Worm (Caenorhabditis elegans) whole organism, L4 larva: ENCODE data around the gene paml-1.

Experiments
- D1046.2 ChIP-seq: fragments of 200-800 bp; sonication (Bioruptor generic); IDR thresholded peaks from 2 replicates; pipeline ENCODE4 v1.3.6; 2022; ENCODE audit warnings: missing genetic modification characterization, missing compliant biosample characterization
- F49E8.2 ChIP-seq: sonication (generic microtip); optimal IDR thresholded peaks from 2 replicates; lab custom pipeline; 2016; ENCODE audit warnings: missing compliant biosample characterization, mild to moderate bottlenecking, missing genetic modification characterization, borderline replicate concordance
- T26A8.4 ChIP-seq: fragments of 200-800 bp; sonication (Bioruptor generic); IDR thresholded peaks from 2 replicates; pipeline ENCODE4 v1.3.6; 2022; ENCODE audit warnings: missing genetic modification characterization, missing compliant biosample characterization
- Y5F2A.4 ChIP-seq: fragments of 200-800 bp; sonication (Bioruptor generic); optimal IDR thresholded peaks from 2 replicates; lab custom pipeline; 2018; ENCODE audit warnings: mild to moderate bottlenecking, missing genetic modification characterization, missing compliant biosample characterization
- Y75B8A.6 ChIP-seq: fragments of 200-800 bp; sonication (Bioruptor generic); IDR thresholded peaks from 2 replicates; pipeline ENCODE4 v1.3.6; 2022; ENCODE audit warnings: missing genetic modification reagents, missing genetic modification characterization, missing compliant biosample characterization
- aly-2 ChIP-seq: sonication (generic microtip); optimal IDR thresholded peaks from 2 replicates; lab custom pipeline; 2018; ENCODE audit warnings: missing biosample characterization, missing genetic modification characterization
- ama-1 ChIP-seq: fragments of 150-350 bp; optimal IDR thresholded peaks from 2 replicates; lab custom pipeline; 2014; ENCODE audit warnings: inconsistent platforms, mixed read lengths
- attf-4 ChIP-seq: sonication (generic microtip); optimal IDR thresholded peaks from 3 replicates; lab custom pipeline; 2017; ENCODE audit warnings: missing biosample characterization, missing genetic modification characterization
- ceh-28 ChIP-seq: fragments of 150-350 bp; optimal IDR thresholded peaks from 2 replicates; lab custom pipeline; 2014; ENCODE audit warnings: missing biosample characterization, missing genetic modification reagents, missing genetic modification characterization
- ceh-62 ChIP-seq: sonication (generic microtip); optimal IDR thresholded peaks from 2 replicates; lab custom pipeline; 2017; ENCODE audit warnings: missing biosample characterization, missing genetic modification characterization
- ces-1 ChIP-seq: fragments of 150-350 bp; sonication (generic microtip); optimal IDR thresholded peaks from 4 replicates; lab custom pipeline; 2014; ENCODE audit warnings: missing biosample characterization, missing genetic modification reagents, missing genetic modification characterization
- daf-12 ChIP-seq: fragments of 150-350 bp; optimal IDR thresholded peaks from 2 replicates; lab custom pipeline; 2014; ENCODE audit warnings: missing biosample characterization, missing genetic modification reagents, missing genetic modification characterization
- daf-19 ChIP-seq: fragments of 200-800 bp; sonication (Bioruptor generic); conservative IDR thresholded peaks from 2 replicates; pipeline ENCODE4 v1.3.6; 2022; ENCODE audit warnings: missing genetic modification characterization, missing compliant biosample characterization
- dmd-6 ChIP-seq: fragments of 200-800 bp; sonication (Bioruptor generic); IDR thresholded peaks from 2 replicates; pipeline ENCODE4 v1.3.6; 2022; ENCODE audit warnings: missing genetic modification reagents, missing genetic modification characterization, missing compliant biosample characterization
- dmd-9 ChIP-seq: fragments of 200-800 bp; sonication (Bioruptor generic); IDR thresholded peaks from 2 replicates; pipeline ENCODE4 v1.3.6; 2022; ENCODE audit warnings: missing genetic modification reagents, missing genetic modification characterization, missing compliant biosample characterization
- dpl-1 ChIP-seq: fragments of 150-350 bp; optimal IDR thresholded peaks from 2 replicates; lab custom pipeline; 2014; ENCODE audit warnings: missing biosample characterization, missing genetic modification reagents, missing genetic modification characterization
- dve-1 ChIP-seq: sonication (generic microtip); optimal IDR thresholded peaks from 2 replicates; lab custom pipeline; 2017; ENCODE audit warnings: antibody characterized with exemption, mild to moderate bottlenecking, missing genetic modification characterization, missing compliant biosample characterization; ENCODE audit not compliant: insufficient read depth
- egl-27 ChIP-seq: sonication (generic microtip); optimal IDR thresholded peaks from 3 replicates; lab custom pipeline; 2017; ENCODE audit warnings: missing biosample characterization, missing genetic modification reagents, missing genetic modification characterization
- fos-1 ChIP-seq: fragments of 150-350 bp; optimal IDR thresholded peaks from 2 replicates; lab custom pipeline; 2014; ENCODE audit warnings: missing biosample characterization, missing genetic modification characterization
- gei-8 ChIP-seq: fragments of 200-800 bp; sonication (Bioruptor generic); optimal IDR thresholded peaks from 2 replicates; lab custom pipeline; 2018; ENCODE audit warnings: mild to moderate bottlenecking, missing genetic modification characterization, missing compliant biosample characterization
- hlh-11 ChIP-seq: fragments of 200-800 bp; sonication (Bioruptor generic); optimal IDR thresholded peaks from 2 replicates; lab custom pipeline; 2018; ENCODE audit warnings: mild to moderate bottlenecking, missing genetic modification characterization, missing compliant biosample characterization
- hlh-30 ChIP-seq: sonication (generic microtip); optimal IDR thresholded peaks from 2 replicates; lab custom pipeline; 2017; ENCODE audit warnings: antibody characterized with exemption, mild to moderate bottlenecking, missing genetic modification characterization, missing compliant biosample characterization; ENCODE audit not compliant: insufficient read depth
- jun-1 ChIP-seq: fragments of 150-350 bp; optimal IDR thresholded peaks from 2 replicates; lab custom pipeline; 2014; ENCODE audit warnings: missing biosample characterization, missing genetic modification reagents, missing genetic modification characterization
- lim-7 ChIP-seq: fragments of 200-800 bp; sonication (Bioruptor generic); IDR thresholded peaks from 2 replicates; pipeline ENCODE4 v1.3.6; 2022; ENCODE audit warnings: missing genetic modification characterization, missing compliant biosample characterization
- lin-1 ChIP-seq: fragments of 200-800 bp; sonication (Bioruptor generic); IDR thresholded peaks from 2 replicates; pipeline ENCODE4 v1.3.6; 2022; ENCODE audit warnings: missing genetic modification reagents, missing genetic modification characterization, missing compliant biosample characterization
- lin-13 ChIP-seq: fragments of 150-350 bp; optimal IDR thresholded peaks from 2 replicates; lab custom pipeline; 2014; ENCODE audit warnings: missing biosample characterization, missing genetic modification reagents, missing genetic modification characterization
- lir-3 ChIP-seq: sonication (generic microtip); optimal IDR thresholded peaks from 2 replicates; lab custom pipeline; 2016; ENCODE audit warnings: mild to moderate bottlenecking, missing genetic modification characterization, missing compliant biosample characterization
- lsy-2 ChIP-seq, 2 experiments: fragments of 150-350 bp in 1 of 2; sonication (generic microtip) in 1 of 2; optimal IDR thresholded peaks; 2 replicates each; lab custom pipeline; 2014 to 2017; ENCODE audit warnings: missing biosample characterization in 2 of 2, missing genetic modification characterization in 2 of 2
- madf-9 ChIP-seq: fragments of 200-800 bp; sonication (Bioruptor generic); conservative IDR thresholded peaks from 2 replicates; pipeline ENCODE4 v1.3.6; 2022; ENCODE audit warnings: missing genetic modification reagents, missing genetic modification characterization, missing compliant biosample characterization
- mdl-1 ChIP-seq, 2 experiments: fragments of 150-350 bp in 1 of 2; sonication (generic microtip) in 1 of 2; optimal IDR thresholded peaks; 2 replicates each; lab custom pipeline; 2014 to 2017; ENCODE audit warnings: missing biosample characterization in 2 of 2, missing genetic modification characterization in 2 of 2
- mdt-29 ChIP-seq: fragments of 200-800 bp; sonication (Bioruptor generic); IDR thresholded peaks from 2 replicates; pipeline ENCODE4 v1.3.6; 2022; ENCODE audit warnings: missing genetic modification reagents, missing genetic modification characterization, missing compliant biosample characterization
- mep-1 ChIP-seq: fragments of 150-350 bp; sonication (generic microtip); optimal IDR thresholded peaks from 3 replicates; lab custom pipeline; 2014; ENCODE audit warnings: missing biosample characterization, missing genetic modification characterization
- nhr-237 ChIP-seq: sonication (generic microtip); optimal IDR thresholded peaks from 2 replicates; lab custom pipeline; 2017; ENCODE audit warnings: missing biosample characterization, missing genetic modification characterization
- nhr-41 ChIP-seq: fragments of 200-800 bp; sonication (Bioruptor generic); IDR thresholded peaks from 2 replicates; pipeline ENCODE4 v1.3.6; 2022; ENCODE audit warnings: missing genetic modification reagents, missing genetic modification characterization, missing compliant biosample characterization
- nhr-42 ChIP-seq: fragments of 200-800 bp; sonication (Bioruptor generic); IDR thresholded peaks from 2 replicates; pipeline ENCODE4 v1.3.6; 2022; ENCODE audit warnings: missing genetic modification characterization, missing compliant biosample characterization
- nhr-76 ChIP-seq: fragments of 150-350 bp; optimal IDR thresholded peaks from 2 replicates; lab custom pipeline; 2014; ENCODE audit warnings: missing biosample characterization, missing genetic modification characterization
- php-3 ChIP-seq: fragments of 200-800 bp; sonication (Bioruptor generic); IDR thresholded peaks from 2 replicates; pipeline ENCODE4 v1.3.6; 2022; ENCODE audit warnings: missing genetic modification reagents, missing genetic modification characterization, missing compliant biosample characterization
- saeg-2 ChIP-seq: fragments of 200-800 bp; sonication (Bioruptor generic); IDR thresholded peaks from 2 replicates; pipeline ENCODE4 v1.3.6; 2022; ENCODE audit warnings: missing genetic modification reagents, missing genetic modification characterization, missing compliant biosample characterization
- sdz-12 ChIP-seq: fragments of 200-800 bp; sonication (Bioruptor generic); optimal IDR thresholded peaks from 2 replicates; lab custom pipeline; 2018; ENCODE audit warnings: mild to moderate bottlenecking, missing genetic modification characterization, missing compliant biosample characterization
- snpc-1.2 ChIP-seq: fragments of 200-800 bp; sonication (Bioruptor generic); IDR thresholded peaks from 2 replicates; pipeline ENCODE4 v1.3.6; 2022; ENCODE audit warnings: missing genetic modification reagents, missing genetic modification characterization, missing compliant biosample characterization
- spr-3 ChIP-seq: fragments of 200-800 bp; sonication (Bioruptor generic); optimal IDR thresholded peaks from 2 replicates; lab custom pipeline; 2018; ENCODE audit warnings: mild to moderate bottlenecking, missing genetic modification characterization, missing compliant biosample characterization
- tra-1 ChIP-seq: fragments of 200-800 bp; sonication (Bioruptor generic); IDR thresholded peaks from 2 replicates; pipeline ENCODE4 v1.3.6; 2022; ENCODE audit warnings: missing genetic modification reagents, missing genetic modification characterization, missing compliant biosample characterization
- unc-39 ChIP-seq: sonication (generic microtip); optimal IDR thresholded peaks from 2 replicates; lab custom pipeline; 2017; ENCODE audit warnings: missing biosample characterization, missing genetic modification characterization
- unc-62 ChIP-seq, 3 experiments: fragments of 150-350 bp in 1 of 3; sonication (generic microtip); optimal IDR thresholded peaks in 2 of 3; peaks in 1 of 3; 1 replicate in 1 of 3; 2 replicates in 2 of 3; lab custom pipeline; 2014 to 2017; ENCODE audit warnings: missing biosample characterization in 3 of 3, missing genetic modification characterization in 3 of 3, missing genetic modification reagents in 3 of 3, missing genotype in 1 of 3
- zag-1 ChIP-seq: fragments of 150-350 bp; optimal IDR thresholded peaks from 2 replicates; lab custom pipeline; 2014; ENCODE audit warnings: missing biosample characterization, missing genetic modification characterization
- zfp-2 ChIP-seq: sonication (generic microtip); optimal IDR thresholded peaks from 2 replicates; lab custom pipeline; 2016; ENCODE audit warnings: mild to moderate bottlenecking, missing genetic modification characterization, missing compliant biosample characterization
- zip-2 ChIP-seq: fragments of 150-350 bp; optimal IDR thresholded peaks from 2 replicates; lab custom pipeline; 2014; ENCODE audit warnings: missing biosample characterization, missing genetic modification characterization
- ztf-11 ChIP-seq: fragments of 150-350 bp; optimal IDR thresholded peaks from 2 replicates; lab custom pipeline; 2014; ENCODE audit warnings: missing biosample characterization, missing genetic modification characterization

The paml-1 gene

DNA sequence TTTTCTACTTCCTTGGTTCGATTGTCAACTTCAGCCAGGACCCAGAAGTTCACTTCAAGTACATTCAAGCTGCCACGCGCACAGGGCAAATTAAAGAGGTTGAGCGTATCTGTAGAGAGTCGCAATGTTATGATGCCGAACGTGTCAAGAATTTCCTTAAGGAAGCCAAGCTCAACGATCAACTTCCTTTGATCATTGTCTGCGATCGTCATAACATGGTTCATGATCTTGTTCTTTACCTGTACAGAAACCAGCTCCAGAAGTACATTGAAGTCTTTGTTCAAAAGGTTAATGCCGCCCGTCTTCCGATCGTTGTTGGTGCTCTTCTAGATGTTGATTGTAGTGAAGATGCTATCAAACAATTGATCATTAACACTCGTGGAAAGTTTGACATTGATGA, 27.5 kb downstream of the paml-1 start:
- peak in 1 of 2 experiments; percentile 61 for TF ChIP-seq unc-62 (GFP tag; optimal IDR thresholded peaks at IDR 0.05 in 1 of 2; lab: Kevin White, UChicago)
- TF ChIP-seq unc-62 (tag; optimal IDR thresholded peaks at IDR 0.05; lab: Kevin White, UChicago): no peak
- TF ChIP-seq nhr-237: no peak

DNA sequence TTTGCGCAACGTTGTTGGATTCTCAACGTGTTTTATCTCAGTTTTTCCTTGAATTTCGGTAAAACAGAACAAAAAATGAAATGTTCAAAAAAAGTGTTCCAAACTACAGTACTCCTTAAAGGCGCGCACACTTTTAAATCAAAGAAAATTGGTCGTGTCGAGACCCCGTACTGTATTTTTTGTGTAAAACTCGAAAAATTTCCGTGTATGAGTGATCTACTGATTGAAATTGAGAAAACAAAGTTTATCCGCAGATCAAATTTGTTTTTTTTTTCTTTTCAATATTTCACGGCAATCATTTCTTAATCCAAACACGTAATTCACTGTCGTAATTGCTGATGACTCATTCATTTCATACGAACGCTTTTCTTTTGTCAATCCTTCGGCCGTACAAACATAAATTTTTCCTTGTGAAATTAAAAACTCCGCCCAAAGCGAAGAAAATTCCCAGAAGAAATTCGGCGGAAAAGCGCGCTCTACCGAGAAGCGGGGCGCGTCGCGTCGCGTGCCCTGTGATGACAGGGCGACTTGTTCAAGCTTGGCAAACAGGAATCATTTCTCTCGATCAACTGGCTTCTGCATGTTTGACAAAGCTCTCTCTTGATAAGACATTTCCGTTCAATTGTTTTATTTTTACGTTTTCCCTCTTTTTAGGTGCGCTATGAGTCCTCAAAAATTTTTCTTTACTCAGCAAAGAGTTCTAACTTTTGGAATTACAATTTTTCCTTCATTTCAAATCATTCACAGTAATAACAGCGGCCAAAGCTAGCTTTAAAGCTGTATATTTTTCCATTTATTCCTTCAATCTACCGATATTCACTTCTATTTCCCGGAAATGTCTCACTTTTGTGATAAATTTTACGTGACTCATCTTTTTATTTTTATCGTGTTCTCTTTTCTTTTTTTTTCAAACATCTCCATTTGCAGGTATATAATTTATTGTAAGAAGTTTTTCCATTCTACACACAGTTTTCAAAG, 30.7 kb downstream of the paml-1 start, which contains the start of gene chc-1:
chc-1 (plus strand) TSS at position 928 of the 978 bp plus-strand sequence.
- TF ChIP-seq madf-9 (GFP tag; lab: Robert Waterston, UW) (no peak), hlh-11 (tag; lab: Kevin White, UChicago) (peak; percentile 49), ztf-11 (tag; lab: Kevin White, UChicago) (no peak), daf-19 (GFP tag; lab: Robert Waterston, UW) (no peak), ceh-62 (tag; lab: Kevin White, UChicago) (no peak), lir-3 (no peak), dmd-6 (GFP tag; lab: Robert Waterston, UW) (peak; percentile 33; the same call in 1 of the 2 replicates), lsy-2 (tag; optimal IDR thresholded peaks at IDR 0.05; lab: Kevin White, UChicago) (peak in 1 of 2 experiments; percentile 45), dmd-9 (GFP tag; lab: Robert Waterston, UW) (no peak), F49E8.2 (tag; lab: Kevin White, UChicago) (no peak), mep-1 (tag; lab: Kevin White, UChicago) (peak; percentile 70), gei-8 (GFP tag; lab: Kevin White, UChicago) (no peak), attf-4 (tag; lab: Kevin White, UChicago) (no peak), mdt-29 (GFP tag; lab: Robert Waterston, UW) (no peak), ama-1 (lab: Kevin White, UChicago) (peak; percentile 48), Y5F2A.4 (no peak), daf-12 (tag; lab: Kevin White, UChicago) (no peak), T26A8.4 (GFP tag; lab: Robert Waterston, UW) (no peak), ces-1 (GFP tag; lab: Kevin White, UChicago) (no peak), ceh-28 (no peak), mdl-1 (tag; optimal IDR thresholded peaks at IDR 0.05; lab: Kevin White, UChicago) (no peak), dve-1 (tag; lab: Kevin White, UChicago) (peak; percentile 49), lim-7 (GFP tag; lab: Robert Waterston, UW) (no peak), nhr-41 (GFP tag; lab: Robert Waterston, UW) (no peak), php-3 (GFP tag; lab: Robert Waterston, UW) (no peak), sdz-12 (no peak), tra-1 (no peak), nhr-42 (no peak), dpl-1 (GFP tag; lab: Kevin White, UChicago) (peak; percentile 17), aly-2 (no peak), snpc-1.2 (GFP tag; lab: Robert Waterston, UW) (no peak), unc-39 (no peak), nhr-76 (tag; lab: Kevin White, UChicago) (no peak), Y75B8A.6 (GFP tag; lab: Robert Waterston, UW) (no peak), zfp-2 (tag; lab: Kevin White, UChicago) (no peak), spr-3 (GFP tag; lab: Kevin White, UChicago) (no peak), lin-1 (no peak), hlh-30 (tag; lab: Kevin White, UChicago) (peak; percentile 64), D1046.2 (GFP tag; lab: Robert Waterston, UW) (no peak), fos-1 (tag; lab: Kevin White, UChicago) (no peak), saeg-2 (GFP tag; lab: Robert Waterston, UW) (no peak), zag-1 (tag; lab: Kevin White, UChicago) (no peak), jun-1 (tag; lab: Kevin White, UChicago) (no peak), egl-27 (tag; lab: Kevin White, UChicago) (no peak), nhr-237 (no peak), lin-13 (GFP tag; lab: Kevin White, UChicago) (no peak), zip-2 (no peak)
